Fruit fly (Drosophila melanogaster): Measurements from ENCODE around the gene rtet.
A peak's percentile ranks its signal among the peaks of the same experiment; 100 is the strongest.

The rtet gene

dm6 chr3R:21111964-21112740, 3.9 kb downstream of the rtet start (continued):
- TF ChIP-seq CG17328 (GFP tag; IDR thresholded peaks at IDR 0.05) (no peak), inv (GFP tag; IDR thresholded peaks at IDR 0.05; ENCODE audit: partially characterized antibody) (no peak), CG9437 (GFP tag; optimal IDR thresholded peaks at IDR 0.05) (no peak), CG11398 (GFP tag; optimal IDR thresholded peaks at IDR 0.05) (no peak), Poxn (GFP tag; IDR thresholded peaks at IDR 0.05) (no peak), zen (tag; optimal IDR thresholded peaks at IDR 0.05) (no peak), CG5245 (GFP tag; optimal IDR thresholded peaks at IDR 0.05) (no peak), CG14667 (GFP tag; IDR thresholded peaks at IDR 0.05) (no peak), CG3838 (GFP tag; optimal IDR thresholded peaks at IDR 0.05) (no peak), CG6254 (GFP tag; optimal IDR thresholded peaks at IDR 0.05) (peak; percentile 64), lov (optimal IDR thresholded peaks at IDR 0.05) (no peak), lov (GFP tag; IDR thresholded peaks at IDR 0.05) (no peak), CG6683 (GFP tag; optimal IDR thresholded peaks at IDR 0.05) (no peak), vfl (GFP tag; optimal IDR thresholded peaks at IDR 0.05) (no peak), Dad (GFP tag; optimal IDR thresholded peaks at IDR 0.05) (no peak), dysf (GFP tag; IDR thresholded peaks at IDR 0.05) (peak; percentile 60; the same call in 2 of the 3 replicates), gsb-n (tag; optimal IDR thresholded peaks at IDR 0.05) (no peak), gcm2 (GFP tag; optimal IDR thresholded peaks at IDR 0.05) (no peak), lbe (GFP tag; optimal IDR thresholded peaks at IDR 0.05) (no peak), CG10274 (GFP tag; optimal IDR thresholded peaks at IDR 0.05) (peak; percentile 11), B-H1 (GFP tag; IDR thresholded peaks at IDR 0.05) (no peak), Kr (GFP tag; optimal IDR thresholded peaks at IDR 0.05) (no peak), Abd-B (GFP tag; optimal IDR thresholded peaks at IDR 0.05) (peak; percentile 39), CG8765 (GFP tag; IDR thresholded peaks at IDR 0.05) (no peak; the same call in 1 of the 2 replicates), ftz-f1 (GFP tag; optimal IDR thresholded peaks at IDR 0.05) (no peak), ems (GFP tag; optimal IDR thresholded peaks at IDR 0.05) (peak; percentile 36), CG13296 (GFP tag; optimal IDR thresholded peaks at IDR 0.05) (no peak), CG13894 (tag; optimal IDR thresholded peaks at IDR 0.05) (no peak), psq (GFP tag; optimal IDR thresholded peaks at IDR 0.05) (no peak), PHDP (tag; optimal IDR thresholded peaks at IDR 0.05) (peak; percentile 61), nau (GFP tag; optimal IDR thresholded peaks at IDR 0.05) (peak; percentile 16), sqz (GFP tag; optimal IDR thresholded peaks at IDR 0.05) (peak; percentile 56), Dek (tag; optimal IDR thresholded peaks at IDR 0.05) (peak; percentile 23), pzg (GFP tag; optimal IDR thresholded peaks at IDR 0.05) (no peak), ATbp (GFP tag; optimal IDR thresholded peaks at IDR 0.05) (peak; percentile 29), CG17612 (GFP tag; IDR thresholded peaks at IDR 0.05) (no peak), CG10462 (GFP tag; optimal IDR thresholded peaks at IDR 0.05) (peak; percentile 9), CG6654 (GFP tag; optimal IDR thresholded peaks at IDR 0.05) (no peak), CG17802 (tag; optimal IDR thresholded peaks at IDR 0.05) (no peak), CG4360 (GFP tag; IDR thresholded peaks at IDR 0.05) (peak; percentile 88), fu2 (GFP tag; optimal IDR thresholded peaks at IDR 0.05) (no peak), al (GFP tag; IDR thresholded peaks at IDR 0.05) (no peak), sc (optimal IDR thresholded peaks at IDR 0.05) (no peak), sc (GFP tag; optimal IDR thresholded peaks at IDR 0.05) (peak; percentile 21), zfh1 (GFP tag; IDR thresholded peaks at IDR 0.05) (no peak), CG13287 (GFP tag; IDR thresholded peaks at IDR 0.05; ENCODE audit: partially characterized antibody) (no peak), CG33213 (GFP tag; optimal IDR thresholded peaks at IDR 0.05) (no peak), sob (GFP tag; IDR thresholded peaks at IDR 0.05) (no peak), sima (GFP tag; optimal IDR thresholded peaks at IDR 0.05) (no peak), Hr39 (optimal IDR thresholded peaks at IDR 0.05) (no peak)
